Fruit fly (Drosophila melanogaster) whole organism, embryonic: ENCODE measurements around the gene Phb1.

ENCODE experiments used
- Bgb ChIP-seq: fragments of 200-800 bp; sonication (Bioruptor generic); IDR thresholded peaks from 2 replicates; pipeline ENCODE4 v1.3.6; 2022; ENCODE audit warnings: missing biosample characterization, missing genetic modification characterization; ENCODE audit not compliant: partially characterized antibody
- Blimp-1 ChIP-seq: fragments of 200-800 bp; sonication (Bioruptor generic); optimal IDR thresholded peaks from 3 replicates; lab custom pipeline; 2018; ENCODE audit warnings: missing biosample characterization, missing genetic modification characterization, mild to moderate bottlenecking, moderate library complexity, missing genetic modification reagents
- CG10147 ChIP-seq: fragments of 200-800 bp; sonication (Bioruptor generic); optimal IDR thresholded peaks from 2 replicates; lab custom pipeline; 2019; ENCODE audit warnings: missing biosample characterization, mild to moderate bottlenecking, missing genetic modification characterization, moderate library complexity
- CG10321 ChIP-seq: fragments of 200-800 bp; sonication (Bioruptor generic); IDR thresholded peaks from 2 replicates; pipeline ENCODE4 v1.3.6; 2022; ENCODE audit warnings: missing biosample characterization, missing genetic modification characterization
- CG10543 ChIP-seq: fragments of 200-800 bp; sonication (Bioruptor generic); optimal IDR thresholded peaks from 3 replicates; lab custom pipeline; 2017; ENCODE audit warnings: missing biosample characterization, mild to moderate bottlenecking, missing genetic modification characterization, moderate library complexity
- CG10959 ChIP-seq: fragments of 200-800 bp; sonication (Bioruptor generic); IDR thresholded peaks from 2 replicates; pipeline ENCODE4 v1.3.6; 2022; ENCODE audit warnings: missing biosample characterization, missing genetic modification characterization
- CG12659 ChIP-seq: fragments of 200-800 bp; sonication (Bioruptor generic); optimal IDR thresholded peaks from 3 replicates; lab custom pipeline; 2017; ENCODE audit warnings: mild to moderate bottlenecking, missing biosample characterization, missing genetic modification reagents, missing genetic modification characterization
- CG14860 ChIP-seq: fragments of 200-800 bp; sonication (Bioruptor generic); IDR thresholded peaks from 3 replicates; pipeline ENCODE4 v1.3.6; 2022; ENCODE audit warnings: missing biosample characterization, missing genetic modification characterization; ENCODE audit not compliant: partially characterized antibody
- CG2116 ChIP-seq: fragments of 200-800 bp; sonication (Bioruptor generic); optimal IDR thresholded peaks from 3 replicates; lab custom pipeline; 2018; ENCODE audit warnings: missing biosample characterization, mild to moderate bottlenecking, missing genetic modification characterization
- CG2202 ChIP-seq: fragments of 200-800 bp; sonication (Bioruptor generic); optimal IDR thresholded peaks from 2 replicates; lab custom pipeline; 2018; ENCODE audit warnings: missing biosample characterization, mild to moderate bottlenecking, missing genetic modification characterization
- CG2712 ChIP-seq: fragments of 200-800 bp; optimal IDR thresholded peaks from 3 replicates; lab custom pipeline; 2019; ENCODE audit warnings: missing biosample characterization, mild to moderate bottlenecking, missing genetic modification characterization, moderate library complexity
- CG4282 ChIP-seq: fragments of 200-800 bp; sonication (Bioruptor generic); optimal IDR thresholded peaks from 2 replicates; lab custom pipeline; 2016; ENCODE audit warnings: missing biosample characterization, missing genetic modification characterization
- CG5953 ChIP-seq: fragments of 200-800 bp; sonication (Bioruptor generic); IDR thresholded peaks from 2 replicates; pipeline ENCODE4 v1.3.6; 2022; ENCODE audit warnings: missing biosample characterization, missing genetic modification characterization
- CG6175 ChIP-seq: fragments of 200-800 bp; sonication (Bioruptor generic); IDR thresholded peaks from 3 replicates; pipeline ENCODE4 v1.3.6; 2022; ENCODE audit warnings: missing biosample characterization, missing genetic modification characterization
- CG9797 ChIP-seq: fragments of 200-800 bp; sonication (Bioruptor generic); optimal IDR thresholded peaks from 3 replicates; lab custom pipeline; 2018; ENCODE audit warnings: missing biosample characterization, mild to moderate bottlenecking, missing genetic modification characterization
- Dll ChIP-seq: fragments of 200-800 bp; sonication (Bioruptor generic); IDR thresholded peaks from 4 replicates; pipeline ENCODE4 v1.3.6; 2022; ENCODE audit warnings: missing biosample characterization, missing genetic modification characterization; ENCODE audit not compliant: partially characterized antibody
- Doc3 ChIP-seq: fragments of 200-800 bp; sonication (Bioruptor generic); IDR thresholded peaks from 3 replicates; pipeline ENCODE4 v1.3.6; 2022; ENCODE audit warnings: missing biosample characterization, missing genetic modification characterization; ENCODE audit not compliant: partially characterized antibody
- Dp ChIP-seq: fragments of 200-800 bp; sonication (Bioruptor generic); optimal IDR thresholded peaks from 2 replicates; lab custom pipeline; 2018; ENCODE audit warnings: missing biosample characterization, mild to moderate bottlenecking, missing genetic modification characterization, moderate library complexity
- E2f2 ChIP-seq: fragments of 200-800 bp; sonication (Bioruptor generic); IDR thresholded peaks from 2 replicates; pipeline ENCODE4 v1.3.6; 2022; ENCODE audit warnings: missing biosample characterization, missing genetic modification characterization
- Ets65A ChIP-seq: fragments of 200-800 bp; sonication (Bioruptor generic); peaks from one replicate; lab custom pipeline; 2016; ENCODE audit warnings: missing biosample characterization, missing genetic modification characterization
- Fer1 ChIP-seq: fragments of 200-800 bp; sonication (Bioruptor generic); optimal IDR thresholded peaks from 2 replicates; lab custom pipeline; 2017; ENCODE audit warnings: missing biosample characterization, mild to moderate bottlenecking, missing genetic modification characterization
- Fer3 ChIP-seq: fragments of 200-800 bp; sonication (Bioruptor generic); optimal IDR thresholded peaks from 2 replicates; lab custom pipeline; 2018; ENCODE audit warnings: missing biosample characterization, mild to moderate bottlenecking, missing genetic modification characterization, moderate library complexity
- Gsc ChIP-seq: fragments of 200-800 bp; sonication (Bioruptor generic); IDR thresholded peaks from 2 replicates; pipeline ENCODE4 v1.3.6; 2022; ENCODE audit warnings: missing biosample characterization, missing genetic modification characterization
- Gug ChIP-seq: fragments of 200-800 bp; sonication (Bioruptor generic); IDR thresholded peaks from 4 replicates; pipeline ENCODE4 v1.3.6; 2022; ENCODE audit warnings: missing biosample characterization, missing genetic modification characterization
- Hey ChIP-seq: fragments of 200-800 bp; sonication (Bioruptor generic); optimal IDR thresholded peaks from 3 replicates; lab custom pipeline; 2018; ENCODE audit warnings: missing biosample characterization, mild to moderate bottlenecking, missing genetic modification characterization
- Kr ChIP-seq: fragments of 200-800 bp; sonication (Bioruptor generic); optimal IDR thresholded peaks from 2 replicates; lab custom pipeline; 2017; ENCODE audit warnings: missing biosample characterization, mild to moderate bottlenecking, missing genetic modification characterization
- MESR4 ChIP-seq: fragments of 200-800 bp; sonication (Bioruptor generic); optimal IDR thresholded peaks from 2 replicates; lab custom pipeline; 2018; ENCODE audit warnings: missing biosample characterization, mild to moderate bottlenecking, missing genetic modification characterization, moderate library complexity
- Med ChIP-seq: fragments of 200-800 bp; sonication (Bioruptor generic); peaks from one replicate; lab custom pipeline; 2016; ENCODE audit warnings: missing biosample characterization, missing genetic modification characterization, mild to moderate bottlenecking, inconsistent platforms, moderate library complexity
- Opbp ChIP-seq: fragments of 200-800 bp; sonication (Bioruptor generic); IDR thresholded peaks from 3 replicates; pipeline ENCODE4 v1.3.6; 2022; ENCODE audit warnings: missing biosample characterization, missing genetic modification characterization; ENCODE audit not compliant: partially characterized antibody
- Pdp1 ChIP-seq, 2 experiments: fragments of 200-800 bp; sonication (Bioruptor generic); optimal IDR thresholded peaks; 3 replicates each; lab custom pipeline; 2016; ENCODE audit warnings: missing biosample characterization in 2 of 2, missing genetic modification characterization in 2 of 2, mild to moderate bottlenecking in 1 of 2, moderate library complexity in 1 of 2
- Spps ChIP-seq: fragments of 200-800 bp; sonication (Bioruptor generic); optimal IDR thresholded peaks from 2 replicates; lab custom pipeline; 2018; ENCODE audit warnings: missing biosample characterization, mild to moderate bottlenecking, missing genetic modification characterization
- amos ChIP-seq: fragments of 200-800 bp; sonication (Bioruptor generic); IDR thresholded peaks from 2 replicates; pipeline ENCODE4 v1.3.6; 2022; ENCODE audit warnings: missing biosample characterization, missing genetic modification characterization; ENCODE audit not compliant: partially characterized antibody
- btn ChIP-seq: fragments of 200-800 bp; sonication (Bioruptor generic); optimal IDR thresholded peaks from 2 replicates; lab custom pipeline; 2016; ENCODE audit warnings: missing biosample characterization, missing genetic modification characterization
- crp ChIP-seq, 2 experiments: fragments of 200-800 bp; sonication (Bioruptor generic); optimal IDR thresholded peaks; 2 replicates in 1 of 2; 3 replicates in 1 of 2; lab custom pipeline; 2017; ENCODE audit warnings: missing biosample characterization in 2 of 2, missing genetic modification characterization in 2 of 2, mild to moderate bottlenecking in 1 of 2, moderate library complexity in 1 of 2
- dpn ChIP-seq, 2 experiments: fragments of 200-800 bp; sonication (Bioruptor generic); optimal IDR thresholded peaks; 3 replicates each; lab custom pipeline; 2016; ENCODE audit warnings: missing biosample characterization in 2 of 2, missing genetic modification characterization in 2 of 2
- exex ChIP-seq: fragments of 200-800 bp; sonication (Bioruptor generic); optimal IDR thresholded peaks from 4 replicates; lab custom pipeline; 2018; ENCODE audit warnings: missing biosample characterization, mild to moderate bottlenecking, missing genetic modification characterization, moderate library complexity
- inv ChIP-seq: fragments of 200-800 bp; sonication (Bioruptor generic); IDR thresholded peaks from 2 replicates; pipeline ENCODE4 v1.3.6; 2022; ENCODE audit warnings: missing biosample characterization, missing genetic modification characterization; ENCODE audit not compliant: partially characterized antibody
- kah ChIP-seq: fragments of 200-800 bp; sonication (Bioruptor generic); optimal IDR thresholded peaks from 2 replicates; lab custom pipeline; 2018; ENCODE audit warnings: missing biosample characterization, mild to moderate bottlenecking, missing genetic modification characterization
- knrl ChIP-seq: fragments of 200-800 bp; sonication (Bioruptor generic); IDR thresholded peaks from 3 replicates; pipeline ENCODE4 v1.3.6; 2022; ENCODE audit warnings: missing biosample characterization, missing genetic modification characterization; ENCODE audit not compliant: partially characterized antibody
- mirr ChIP-seq: fragments of 200-800 bp; sonication (Bioruptor generic); optimal IDR thresholded peaks from 3 replicates; lab custom pipeline; 2018; ENCODE audit warnings: missing biosample characterization, mild to moderate bottlenecking, missing genetic modification characterization
- nom ChIP-seq: fragments of 200-800 bp; sonication (Bioruptor generic); optimal IDR thresholded peaks from 2 replicates; lab custom pipeline; 2017; ENCODE audit warnings: missing biosample characterization, missing genetic modification characterization, mild to moderate bottlenecking, moderate library complexity, missing genetic modification reagents
- ranshi ChIP-seq: fragments of 200-800 bp; sonication (Bioruptor generic); IDR thresholded peaks from 2 replicates; pipeline ENCODE4 v1.3.6; 2022; ENCODE audit warnings: missing biosample characterization, missing genetic modification characterization
- sens ChIP-seq: fragments of 200-800 bp; sonication (Bioruptor generic); peaks from one replicate; lab custom pipeline; 2016; ENCODE audit warnings: missing biosample characterization, missing genetic modification characterization
- stwl ChIP-seq: fragments of 200-800 bp; sonication (Bioruptor generic); optimal IDR thresholded peaks from 3 replicates; lab custom pipeline; 2018; ENCODE audit warnings: missing biosample characterization, mild to moderate bottlenecking, missing genetic modification characterization, moderate library complexity
- tna ChIP-seq: fragments of 200-800 bp; sonication (Bioruptor generic); IDR thresholded peaks from 2 replicates; pipeline ENCODE4 v1.3.6; 2022; ENCODE audit warnings: missing biosample characterization, missing genetic modification characterization; ENCODE audit not compliant: partially characterized antibody
- trh ChIP-seq: fragments of 200-800 bp; sonication (Bioruptor generic); optimal IDR thresholded peaks from 2 replicates; lab custom pipeline; 2016; ENCODE audit warnings: missing biosample characterization, missing genetic modification characterization
- vnd ChIP-seq: fragments of 200-800 bp; sonication (Bioruptor generic); IDR thresholded peaks from 3 replicates; pipeline ENCODE4 v1.3.6; 2022; ENCODE audit warnings: missing biosample characterization, missing genetic modification characterization; ENCODE audit not compliant: partially characterized antibody
- zen2 ChIP-seq: fragments of 200-800 bp; sonication (Bioruptor generic); IDR thresholded peaks from 3 replicates; pipeline ENCODE4 v1.3.6; 2022; ENCODE audit warnings: missing biosample characterization, missing genetic modification characterization; ENCODE audit not compliant: partially characterized antibody

Phb1 gene

DNA sequence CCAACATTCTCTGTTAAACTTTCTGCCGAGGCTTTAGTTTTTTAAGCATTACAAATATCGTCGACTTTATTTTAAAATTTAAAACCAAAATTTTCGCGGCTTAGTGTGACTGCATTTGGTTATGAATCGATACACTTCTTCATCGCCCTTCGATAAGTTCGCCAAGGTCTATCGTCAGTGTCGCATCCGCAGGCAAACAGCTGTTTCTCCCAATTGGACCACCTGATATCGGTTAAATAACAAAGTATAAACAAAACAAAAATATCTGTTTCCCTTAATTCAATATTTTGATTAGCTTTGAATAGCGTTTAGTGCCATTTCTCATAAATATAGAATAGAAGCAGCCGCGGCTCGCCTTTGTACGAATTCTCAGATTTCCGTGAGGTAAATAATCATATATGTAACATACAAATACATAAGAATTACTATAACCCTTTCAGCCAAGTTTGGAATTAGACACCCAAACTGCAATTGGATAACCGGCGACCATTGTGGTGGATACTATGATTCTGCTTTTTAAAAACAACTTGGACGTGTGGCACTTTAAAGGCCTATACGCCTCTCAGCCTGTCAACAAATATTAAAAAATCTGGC is 9.4 kb downstream of the Phb1 start, which contains the start of gene CG10561 (continued):
- no peak for TF ChIP-seq Gug (GFP tag; lab: Robert Waterston, UW)
- peak; percentile 90 for TF ChIP-seq CG2116 (GFP tag; lab: Kevin White, UChicago)
- TF ChIP-seq CG14860 (GFP tag; lab: Robert Waterston, UW): peak; percentile 31; the same call in 1 of the 3 replicates
- no peak for TF ChIP-seq Hey (tag; lab: Kevin White, UChicago)
- TF ChIP-seq Kr: peak; percentile 63
- TF ChIP-seq Med: peak; percentile 43
- no peak for TF ChIP-seq Fer3 (tag; lab: Kevin White, UChicago)
- peak; percentile 97 for TF ChIP-seq E2f2 (GFP tag; lab: Robert Waterston, UW)
- no peak for TF ChIP-seq ranshi (GFP tag; lab: Robert Waterston, UW)
- TF ChIP-seq tna (GFP tag; lab: Robert Waterston, UW): peak; percentile 54; the same call in 1 of the 2 replicates
- TF ChIP-seq Fer1 (GFP tag; lab: Kevin White, UChicago): no peak
- peak; percentile 48; the same call in 2 of the 3 replicates for TF ChIP-seq vnd
- TF ChIP-seq Dp (GFP tag; lab: Kevin White, UChicago): peak; percentile 95
- TF ChIP-seq btn (GFP tag; lab: Kevin White, UChicago): no peak
- TF ChIP-seq CG10321 (GFP tag; lab: Robert Waterston, UW): no peak
- TF ChIP-seq zen2 (GFP tag; lab: Robert Waterston, UW): peak; percentile 80
- TF ChIP-seq CG10959 (GFP tag; lab: Robert Waterston, UW): no peak
- TF ChIP-seq Opbp (GFP tag; lab: Robert Waterston, UW): peak; percentile 74; the same call in 2 of the 3 replicates
- TF ChIP-seq CG4282 (GFP tag; lab: Kevin White, UChicago): no peak
- no peak for TF ChIP-seq dpn (GFP tag; optimal IDR thresholded peaks at IDR 0.05; lab: Kevin White, UChicago)
- TF ChIP-seq Gsc (GFP tag; lab: Robert Waterston, UW): no peak
- TF ChIP-seq nom (GFP tag; lab: Kevin White, UChicago): no peak
- peak; percentile 25; the same call in 1 of the 3 replicates for TF ChIP-seq Doc3 (GFP tag; lab: Robert Waterston, UW)
- no peak for TF ChIP-seq trh (GFP tag; lab: Kevin White, UChicago)
- TF ChIP-seq Spps (tag; lab: Kevin White, UChicago): no peak
- no peak for TF ChIP-seq CG6175 (GFP tag; lab: Robert Waterston, UW)
- peak; percentile 17 for TF ChIP-seq MESR4 (GFP tag; lab: Kevin White, UChicago)
- TF ChIP-seq inv (GFP tag; lab: Robert Waterston, UW): 0 out of 2 replicates have a peak, but pooled peaks have one; percentile 24
- no peak for TF ChIP-seq CG5953 (GFP tag; lab: Robert Waterston, UW)
- TF ChIP-seq knrl (GFP tag; lab: Robert Waterston, UW): peak; percentile 53; the same call in 2 of the 3 replicates
- TF ChIP-seq CG12659 (GFP tag; lab: Kevin White, UChicago): peak; percentile 16
- peak; percentile 60 for TF ChIP-seq sens (GFP tag; lab: Kevin White, UChicago)
- peak; percentile 62; the same call in 1 of the 2 replicates for TF ChIP-seq amos (GFP tag; lab: Robert Waterston, UW)
- peak; percentile 67 to 96 for TF ChIP-seq crp (GFP tag; optimal IDR thresholded peaks at IDR 0.05; lab: Kevin White, UChicago)
- TF ChIP-seq Pdp1 (GFP tag; optimal IDR thresholded peaks at IDR 0.05; lab: Kevin White, UChicago): peak in 1 of 2 experiments; percentile 90
- TF ChIP-seq CG2202 (tag; lab: Kevin White, UChicago): no peak
- peak; percentile 80 for TF ChIP-seq Dll (GFP tag; lab: Robert Waterston, UW)
- no peak for TF ChIP-seq Ets65A (GFP tag; lab: Kevin White, UChicago)
- TF ChIP-seq exex (tag; lab: Kevin White, UChicago): no peak
- TF ChIP-seq Blimp-1 (GFP tag; lab: Kevin White, UChicago): no peak
- TF ChIP-seq Bgb (GFP tag; lab: Robert Waterston, UW): peak; percentile 70
- no peak for TF ChIP-seq mirr (GFP tag; lab: Kevin White, UChicago)
- TF ChIP-seq CG10543: no peak
- peak; percentile 78 for TF ChIP-seq CG9797 (GFP tag; lab: Kevin White, UChicago)
- no peak for TF ChIP-seq CG2712 (tag; lab: Kevin White, UChicago)
- peak; percentile 69 for TF ChIP-seq kah (GFP tag; lab: Kevin White, UChicago)
- peak; percentile 68 for TF ChIP-seq stwl (tag; lab: Kevin White, UChicago)
- no peak for TF ChIP-seq CG10147
